Fruit fly (Drosophila melanogaster) whole organism, embryonic: ENCODE measurements around the gene Ptp10D.

Source experiments
- Asciz ChIP-seq: fragments of 200-800 bp; sonication (Bioruptor generic); optimal IDR thresholded peaks from 2 replicates; lab custom pipeline; 2017; ENCODE audit warnings: missing biosample characterization, mild to moderate bottlenecking, missing genetic modification characterization, missing genetic modification reagents
- CG10209 ChIP-seq: fragments of 200-800 bp; sonication (Bioruptor generic); optimal IDR thresholded peaks from 3 replicates; lab custom pipeline; 2017; ENCODE audit warnings: missing biosample characterization, mild to moderate bottlenecking, missing genetic modification characterization, missing genetic modification reagents
- CG10274 ChIP-seq: fragments of 200-800 bp; sonication (Bioruptor generic); optimal IDR thresholded peaks from 3 replicates; lab custom pipeline; 2017; ENCODE audit warnings: missing biosample characterization, mild to moderate bottlenecking, missing genetic modification characterization
- CG10366 ChIP-seq: fragments of 200-800 bp; sonication (Bioruptor generic); IDR thresholded peaks from 2 replicates; pipeline ENCODE4 v1.3.6; 2022; ENCODE audit warnings: missing biosample characterization, missing genetic modification characterization
- CG11247 ChIP-seq: fragments of 200-800 bp; sonication (Bioruptor generic); IDR thresholded peaks from 2 replicates; pipeline ENCODE4 v1.3.6; 2022; ENCODE audit warnings: missing biosample characterization, missing genetic modification characterization
- CG1233 ChIP-seq: fragments of 200-800 bp; sonication (Bioruptor generic); optimal IDR thresholded peaks from 4 replicates; lab custom pipeline; 2018; ENCODE audit warnings: missing biosample characterization, mild to moderate bottlenecking, missing genetic modification characterization
- CG13287 ChIP-seq: fragments of 200-800 bp; sonication (Bioruptor generic); IDR thresholded peaks from 2 replicates; pipeline ENCODE4 v1.3.6; 2022; ENCODE audit warnings: missing biosample characterization, missing genetic modification characterization; ENCODE audit not compliant: partially characterized antibody
- CG13296 ChIP-seq: fragments of 200-800 bp; sonication (Bioruptor generic); optimal IDR thresholded peaks from 3 replicates; lab custom pipeline; 2018; ENCODE audit warnings: missing biosample characterization, mild to moderate bottlenecking, missing genetic modification characterization
- CG14441 ChIP-seq: fragments of 200-800 bp; sonication (Bioruptor generic); IDR thresholded peaks from 2 replicates; pipeline ENCODE4 v1.3.6; 2022; ENCODE audit warnings: missing biosample characterization, missing genetic modification characterization
- CG1602 ChIP-seq: fragments of 200-800 bp; sonication (Bioruptor generic); optimal IDR thresholded peaks from 3 replicates; lab custom pipeline; 2016; ENCODE audit warnings: missing biosample characterization, missing genetic modification characterization
- CG16863 ChIP-seq: fragments of 200-800 bp; sonication (Bioruptor generic); optimal IDR thresholded peaks from 3 replicates; lab custom pipeline; 2016; ENCODE audit warnings: missing biosample characterization, missing genetic modification characterization
- CG17328 ChIP-seq: fragments of 200-800 bp; sonication (Bioruptor generic); IDR thresholded peaks from 2 replicates; pipeline ENCODE4 v1.3.6; 2022; ENCODE audit warnings: missing biosample characterization, missing genetic modification characterization
- CG17829 ChIP-seq: fragments of 200-800 bp; optimal IDR thresholded peaks from 2 replicates; lab custom pipeline; 2019; ENCODE audit warnings: missing biosample characterization, mild to moderate bottlenecking, missing genetic modification characterization, moderate library complexity
- CG18262 ChIP-seq: fragments of 200-800 bp; optimal IDR thresholded peaks from 3 replicates; lab custom pipeline; 2019; ENCODE audit warnings: missing biosample characterization, mild to moderate bottlenecking, missing genetic modification characterization, moderate library complexity
- CG1832 ChIP-seq: fragments of 200-800 bp; sonication (Bioruptor generic); optimal IDR thresholded peaks from 2 replicates; lab custom pipeline; 2017; ENCODE audit warnings: missing biosample characterization, mild to moderate bottlenecking, missing genetic modification characterization, inconsistent platforms
- CG30431 ChIP-seq: fragments of 200-800 bp; sonication (Bioruptor generic); optimal IDR thresholded peaks from 2 replicates; lab custom pipeline; 2017; ENCODE audit warnings: missing biosample characterization, missing genetic modification characterization
- CG3163 ChIP-seq: fragments of 200-800 bp; sonication (Bioruptor generic); optimal IDR thresholded peaks from 3 replicates; lab custom pipeline; 2016; ENCODE audit warnings: missing biosample characterization, missing genetic modification characterization
- CG4617 ChIP-seq: fragments of 200-800 bp; sonication (Bioruptor generic); optimal IDR thresholded peaks from 3 replicates; lab custom pipeline; 2016; ENCODE audit warnings: missing biosample characterization, missing genetic modification characterization, borderline replicate concordance
- CG6654 ChIP-seq: fragments of 200-800 bp; sonication (Bioruptor generic); optimal IDR thresholded peaks from 2 replicates; lab custom pipeline; 2017; ENCODE audit warnings: missing biosample characterization, mild to moderate bottlenecking, missing genetic modification characterization
- CG7372 ChIP-seq: fragments of 200-800 bp; sonication (Bioruptor generic); IDR thresholded peaks from 2 replicates; pipeline ENCODE4 v1.3.6; 2022; ENCODE audit warnings: missing biosample characterization, missing genetic modification characterization
- CG7987 ChIP-seq: fragments of 200-800 bp; sonication (Bioruptor generic); optimal IDR thresholded peaks from 2 replicates; lab custom pipeline; 2018; ENCODE audit warnings: missing biosample characterization, mild to moderate bottlenecking, missing genetic modification characterization, moderate library complexity
- CG9727 ChIP-seq: fragments of 200-800 bp; sonication (Bioruptor generic); optimal IDR thresholded peaks from 3 replicates; lab custom pipeline; 2017; ENCODE audit warnings: missing biosample characterization, mild to moderate bottlenecking, missing genetic modification characterization
- CG9797 ChIP-seq: fragments of 200-800 bp; sonication (Bioruptor generic); optimal IDR thresholded peaks from 3 replicates; lab custom pipeline; 2018; ENCODE audit warnings: missing biosample characterization, mild to moderate bottlenecking, missing genetic modification characterization
- CTCF ChIP-seq: fragments of 200-800 bp; sonication (Bioruptor generic); optimal IDR thresholded peaks from 2 replicates; lab custom pipeline; 2017; ENCODE audit warnings: missing biosample characterization, mild to moderate bottlenecking, missing genetic modification characterization, moderate library complexity
- CoRest ChIP-seq: fragments of 200-800 bp; sonication (Bioruptor generic); optimal IDR thresholded peaks from 3 replicates; lab custom pipeline; 2018; ENCODE audit warnings: missing biosample characterization, mild to moderate bottlenecking, missing genetic modification characterization, moderate library complexity
- D19A ChIP-seq: fragments of 200-800 bp; optimal IDR thresholded peaks from 3 replicates; lab custom pipeline; 2019; ENCODE audit warnings: missing biosample characterization, mild to moderate bottlenecking, missing genetic modification characterization, moderate library complexity
- E2f1 ChIP-seq: fragments of 200-800 bp; sonication (Bioruptor generic); IDR thresholded peaks from 2 replicates; pipeline ENCODE4 v1.3.6; 2022; ENCODE audit warnings: missing biosample characterization, missing genetic modification characterization
- Hr39 ChIP-seq: fragments of >200 bp; optimal IDR thresholded peaks from 2 replicates; lab custom pipeline; 2017
- Max ChIP-seq: fragments of 200-800 bp; sonication (Bioruptor generic); optimal IDR thresholded peaks from 2 replicates; lab custom pipeline; 2016; ENCODE audit warnings: missing biosample characterization, mild to moderate bottlenecking, missing genetic modification characterization
- Mes4 ChIP-seq: fragments of 200-800 bp; sonication (Bioruptor generic); optimal IDR thresholded peaks from 2 replicates; lab custom pipeline; 2016; ENCODE audit warnings: missing biosample characterization, missing genetic modification characterization
- Trl ChIP-seq, 3 experiments: fragments of >200 bp in 2 of 3; fragments of 200-800 bp in 1 of 3; sonication (Bioruptor generic) in 1 of 3; optimal IDR thresholded peaks; 2 replicates in 1 of 3; 3 replicates in 2 of 3; lab custom pipeline; 2016 to 2017; ENCODE audit warnings: missing biosample characterization in 1 of 3, missing genetic modification characterization in 1 of 3
- Vsx1 ChIP-seq: fragments of 200-800 bp; sonication (Bioruptor generic); optimal IDR thresholded peaks from 2 replicates; lab custom pipeline; 2017; ENCODE audit warnings: missing biosample characterization, mild to moderate bottlenecking, missing genetic modification characterization, missing genetic modification reagents
- ara ChIP-seq: fragments of 200-800 bp; sonication (Bioruptor generic); IDR thresholded peaks from 2 replicates; pipeline ENCODE4 v1.3.6; 2022; ENCODE audit warnings: missing biosample characterization, missing genetic modification characterization
- br ChIP-seq: fragments of >200 bp; optimal IDR thresholded peaks from 2 replicates; lab custom pipeline; 2017
- bsh ChIP-seq, 2 experiments: fragments of 200-800 bp; sonication (Bioruptor generic); optimal IDR thresholded peaks; 2 replicates each; lab custom pipeline; 2017 to 2018; ENCODE audit warnings: mild to moderate bottlenecking in 2 of 2, missing biosample characterization in 2 of 2, missing genetic modification characterization in 2 of 2, moderate library complexity in 1 of 2
- cato ChIP-seq: fragments of 200-800 bp; sonication (Bioruptor generic); optimal IDR thresholded peaks from 2 replicates; lab custom pipeline; 2016; ENCODE audit warnings: missing biosample characterization, missing genetic modification characterization, borderline replicate concordance
- crol ChIP-seq: fragments of 200-800 bp; sonication (Bioruptor generic); IDR thresholded peaks from 2 replicates; pipeline ENCODE4 v1.3.6; 2022; ENCODE audit warnings: missing biosample characterization, missing genetic modification characterization
- cwo ChIP-seq: fragments of 200-800 bp; sonication (Bioruptor generic); optimal IDR thresholded peaks from 3 replicates; lab custom pipeline; 2017; ENCODE audit warnings: missing biosample characterization, missing genetic modification characterization, mild to moderate bottlenecking, moderate library complexity, missing genetic modification reagents
- dmrt11E ChIP-seq: fragments of 200-800 bp; sonication (Bioruptor generic); optimal IDR thresholded peaks from 3 replicates; lab custom pipeline; 2018; ENCODE audit warnings: missing biosample characterization, mild to moderate bottlenecking, missing genetic modification characterization, moderate library complexity
- dpn ChIP-seq, 2 experiments: fragments of 200-800 bp; sonication (Bioruptor generic); optimal IDR thresholded peaks; 3 replicates each; lab custom pipeline; 2016; ENCODE audit warnings: missing biosample characterization in 2 of 2, missing genetic modification characterization in 2 of 2
- ewg ChIP-seq: fragments of 200-800 bp; sonication (Bioruptor generic); optimal IDR thresholded peaks from 3 replicates; lab custom pipeline; 2017; ENCODE audit warnings: mild to moderate bottlenecking, missing biosample characterization, missing genetic modification reagents, missing genetic modification characterization
- grau ChIP-seq: fragments of 200-800 bp; optimal IDR thresholded peaks from 3 replicates; lab custom pipeline; 2019; ENCODE audit warnings: missing biosample characterization, mild to moderate bottlenecking, missing genetic modification characterization, moderate library complexity
- ind ChIP-seq: fragments of 200-800 bp; sonication (Bioruptor generic); optimal IDR thresholded peaks from 3 replicates; lab custom pipeline; 2016; ENCODE audit warnings: missing biosample characterization, missing genetic modification characterization
- insv ChIP-seq, 2 experiments: fragments of 200-800 bp; sonication (Bioruptor generic); optimal IDR thresholded peaks; 3 replicates each; lab custom pipeline; 2016 to 2018; ENCODE audit warnings: missing biosample characterization in 2 of 2, missing genetic modification characterization in 2 of 2
- phol ChIP-seq: fragments of 200-800 bp; sonication (Bioruptor generic); optimal IDR thresholded peaks from 3 replicates; lab custom pipeline; 2018; ENCODE audit warnings: missing biosample characterization, mild to moderate bottlenecking, missing genetic modification characterization, moderate library complexity
- ranshi ChIP-seq: fragments of 200-800 bp; sonication (Bioruptor generic); IDR thresholded peaks from 2 replicates; pipeline ENCODE4 v1.3.6; 2022; ENCODE audit warnings: missing biosample characterization, missing genetic modification characterization
- schlank ChIP-seq: fragments of 200-800 bp; sonication (Bioruptor generic); optimal IDR thresholded peaks from 2 replicates; lab custom pipeline; 2018; ENCODE audit warnings: missing biosample characterization, mild to moderate bottlenecking, missing genetic modification characterization
- sisA ChIP-seq: fragments of 200-800 bp; sonication (Bioruptor generic); IDR thresholded peaks from 2 replicates; pipeline ENCODE4 v1.3.6; 2022; ENCODE audit warnings: missing biosample characterization, missing genetic modification characterization
- slp2 ChIP-seq: fragments of 200-800 bp; sonication (Bioruptor generic); optimal IDR thresholded peaks from 2 replicates; lab custom pipeline; 2016; ENCODE audit warnings: missing biosample characterization, missing genetic modification characterization
- stc ChIP-seq: fragments of 200-800 bp; sonication (Bioruptor generic); IDR thresholded peaks from 2 replicates; pipeline ENCODE4 v1.3.6; 2022; ENCODE audit warnings: missing biosample characterization, missing genetic modification characterization

Gene Ptp10D

DNA sequence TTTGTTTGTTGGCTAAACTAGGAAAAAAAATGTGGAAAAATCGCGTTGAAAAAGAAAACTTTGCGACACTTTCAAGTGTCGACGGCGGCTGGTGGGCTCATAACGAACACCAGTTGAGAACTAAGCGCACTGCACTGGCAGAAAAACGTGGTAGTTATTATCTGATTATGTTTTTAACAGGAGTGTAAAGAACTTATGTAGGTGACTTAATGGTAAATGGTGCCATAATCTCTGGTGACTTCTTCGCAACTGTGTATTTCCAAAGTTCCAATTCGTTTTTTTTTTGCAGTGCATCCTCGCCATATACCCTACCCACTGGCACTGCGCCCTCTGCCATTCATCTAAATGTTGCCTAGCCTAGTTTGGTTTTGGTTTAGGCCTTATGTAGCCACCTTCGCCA, 31.2 kb downstream of the Ptp10D start (continued):
- TF ChIP-seq CG11247 (GFP tag; lab: Robert Waterston, UW) (no peak), CG9727 (GFP tag; lab: Kevin White, UChicago) (peak; percentile 8), dpn (GFP tag; optimal IDR thresholded peaks at IDR 0.05; lab: Kevin White, UChicago) (peak; percentile 11 to 44), Asciz (GFP tag; lab: Kevin White, UChicago) (peak; percentile 7), CG14441 (GFP tag; lab: Robert Waterston, UW) (peak; percentile 23; the same call in 1 of the 2 replicates), sisA (GFP tag; lab: Robert Waterston, UW) (peak; percentile 33; the same call in 1 of the 2 replicates), CG4617 (no peak), CG17829 (tag; lab: Kevin White, UChicago) (no peak), CG3163 (GFP tag; lab: Kevin White, UChicago) (no peak), Trl (optimal IDR thresholded peaks at IDR 0.05; lab: Kevin White, UChicago) (no peak), Trl (GFP tag; optimal IDR thresholded peaks at IDR 0.05; lab: Kevin White, UChicago) (peak; percentile 19), slp2 (GFP tag; lab: Kevin White, UChicago) (peak; percentile 4), cato (GFP tag; lab: Kevin White, UChicago) (no peak), Mes4 (GFP tag; lab: Kevin White, UChicago) (peak; percentile 1), phol (tag; lab: Kevin White, UChicago) (peak; percentile 29), ranshi (GFP tag; lab: Robert Waterston, UW) (peak; percentile 20; the same call in 1 of the 2 replicates), CG18262 (no peak), stc (0 out of 2 replicates have a peak, but pooled peaks have one; percentile 17), bsh (GFP tag; optimal IDR thresholded peaks at IDR 0.05; lab: Kevin White, UChicago) (peak in 1 of 2 experiments; percentile 47), CG10366 (GFP tag; lab: Robert Waterston, UW) (0 out of 2 replicates have a peak, but pooled peaks have one; percentile 19), CG7987 (GFP tag; lab: Kevin White, UChicago) (no peak), CG9797 (GFP tag; lab: Kevin White, UChicago) (no peak)

dm6 chrX:11657140-11657539, 35.3 kb downstream of the Ptp10D start:
- TF ChIP-seq dmrt11E (peak; percentile 60), bsh (GFP tag; optimal IDR thresholded peaks at IDR 0.05; lab: Kevin White, UChicago) (peak in 1 of 2 experiments; percentile 60), Hr39 (lab: Kevin White, UChicago) (no peak), CG30431 (GFP tag; lab: Kevin White, UChicago) (no peak), CG7372 (GFP tag; lab: Robert Waterston, UW) (peak; percentile 31; the same call in 1 of the 2 replicates), ranshi (GFP tag; lab: Robert Waterston, UW) (peak; percentile 53; the same call in 1 of the 2 replicates), ewg (GFP tag; lab: Kevin White, UChicago) (peak; percentile 19), Vsx1 (no peak), CG1602 (peak; percentile 32), CG6654 (GFP tag; lab: Kevin White, UChicago) (no peak), E2f1 (GFP tag; lab: Robert Waterston, UW) (0 out of 2 replicates have a peak, but pooled peaks have one; percentile 31), ind (peak; percentile 46), CoRest (tag; lab: Kevin White, UChicago) (peak; percentile 67), CG1832 (GFP tag; lab: Kevin White, UChicago) (no peak), schlank (tag; lab: Kevin White, UChicago) (no peak), insv (GFP tag; optimal IDR thresholded peaks at IDR 0.05; lab: Kevin White, UChicago) (no peak), CG10274 (GFP tag; lab: Kevin White, UChicago) (no peak), CG10209 (GFP tag; lab: Kevin White, UChicago) (peak; percentile 40), CG13296 (GFP tag; lab: Kevin White, UChicago) (peak; percentile 60), CG16863 (GFP tag; lab: Kevin White, UChicago) (peak; percentile 19), CTCF (GFP tag; lab: Kevin White, UChicago) (no peak), CG1233 (GFP tag; lab: Kevin White, UChicago) (peak; percentile 42), crol (GFP tag; lab: Robert Waterston, UW) (no peak), CG13287 (GFP tag; lab: Robert Waterston, UW) (no peak), grau (peak; percentile 71), CG17328 (GFP tag; lab: Robert Waterston, UW) (peak; percentile 55), cwo (peak; percentile 55), Max (GFP tag; lab: Kevin White, UChicago) (no peak), ara (GFP tag; lab: Robert Waterston, UW) (0 out of 2 replicates have a peak, but pooled peaks have one; percentile 27), br (lab: Kevin White, UChicago) (no peak), D19A (tag; lab: Kevin White, UChicago) (peak; percentile 60)
